Fruit fly (Drosophila melanogaster) whole organism, prepupa: ENCODE data around the gene Pex3.
A peak's percentile ranks its signal among the peaks of the same experiment; 100 is the strongest.

ENCODE experiments used
- Blimp-1 ChIP-seq: fragments of 200-800 bp; sonication (Bioruptor generic); optimal IDR thresholded peaks from 3 replicates; lab custom pipeline; 2017; ENCODE audit warnings: missing biosample characterization, missing genetic modification characterization, mild to moderate bottlenecking, moderate library complexity, missing genetic modification reagents
- CG10631 ChIP-seq: fragments of 200-800 bp; sonication (Bioruptor generic); optimal IDR thresholded peaks from 2 replicates; lab custom pipeline; 2016; ENCODE audit warnings: missing biosample characterization, missing genetic modification characterization
- CG10669 ChIP-seq: fragments of 200-800 bp; sonication (Bioruptor generic); optimal IDR thresholded peaks from 3 replicates; lab custom pipeline; 2018; ENCODE audit warnings: missing biosample characterization, mild to moderate bottlenecking, missing genetic modification characterization, moderate library complexity
- CG11294 ChIP-seq: fragments of 200-800 bp; sonication (Bioruptor generic); IDR thresholded peaks from 2 replicates; pipeline ENCODE4 v1.3.6; 2022; ENCODE audit warnings: missing biosample characterization, missing genetic modification characterization
- CG11762 ChIP-seq: fragments of 200-800 bp; sonication (Bioruptor generic); optimal IDR thresholded peaks from 3 replicates; lab custom pipeline; 2016; ENCODE audit warnings: missing biosample characterization, missing genetic modification characterization; ENCODE audit not compliant: insufficient read depth
- CG11902 ChIP-seq: fragments of 200-800 bp; sonication (Bioruptor generic); optimal IDR thresholded peaks from 3 replicates; lab custom pipeline; 2016; ENCODE audit warnings: missing biosample characterization, missing genetic modification characterization
- CG15336 ChIP-seq: fragments of 200-800 bp; sonication (Bioruptor generic); IDR thresholded peaks from 2 replicates; pipeline ENCODE4 v1.3.6; 2022; ENCODE audit warnings: missing biosample characterization, missing genetic modification characterization
- CG16779 ChIP-seq: fragments of 200-800 bp; sonication (Bioruptor generic); optimal IDR thresholded peaks from 3 replicates; lab custom pipeline; 2017; ENCODE audit warnings: missing biosample characterization, mild to moderate bottlenecking, missing genetic modification characterization
- CG3032 ChIP-seq: fragments of 200-800 bp; optimal IDR thresholded peaks from 2 replicates; lab custom pipeline; 2019; ENCODE audit warnings: missing biosample characterization, mild to moderate bottlenecking, missing genetic modification characterization, moderate library complexity
- CG32006 ChIP-seq: fragments of 200-800 bp; sonication (Bioruptor generic); optimal IDR thresholded peaks from 3 replicates; lab custom pipeline; 2017; ENCODE audit warnings: missing biosample characterization, mild to moderate bottlenecking, missing genetic modification characterization
- CG34406 ChIP-seq: fragments of 200-800 bp; sonication (Bioruptor generic); optimal IDR thresholded peaks from 3 replicates; lab custom pipeline; 2016; ENCODE audit warnings: missing biosample characterization, missing genetic modification characterization
- CG3919 ChIP-seq: fragments of 200-800 bp; sonication (Bioruptor generic); optimal IDR thresholded peaks from 3 replicates; lab custom pipeline; 2016; ENCODE audit warnings: missing biosample characterization, missing genetic modification characterization
- CG6163 ChIP-seq: fragments of 200-800 bp; sonication (Bioruptor generic); IDR thresholded peaks from 3 replicates; pipeline ENCODE4 v1.3.6; 2022; ENCODE audit warnings: missing biosample characterization, missing genetic modification characterization
- CG6808 ChIP-seq: fragments of 200-800 bp; sonication (Bioruptor generic); optimal IDR thresholded peaks from 3 replicates; lab custom pipeline; 2017; ENCODE audit warnings: missing biosample characterization, missing genetic modification characterization, mild to moderate bottlenecking, moderate library complexity, missing genetic modification reagents
- CG6854 ChIP-seq: fragments of 200-800 bp; sonication (Bioruptor generic); optimal IDR thresholded peaks from 2 replicates; lab custom pipeline; 2017; ENCODE audit warnings: missing biosample characterization, mild to moderate bottlenecking, missing genetic modification characterization
- CG7368 ChIP-seq: fragments of 200-800 bp; sonication (Bioruptor generic); optimal IDR thresholded peaks from 3 replicates; lab custom pipeline; 2016; ENCODE audit warnings: missing biosample characterization, missing genetic modification characterization
- CG8319 ChIP-seq: fragments of 200-800 bp; sonication (Bioruptor generic); optimal IDR thresholded peaks from 3 replicates; lab custom pipeline; 2016; ENCODE audit warnings: missing biosample characterization, missing genetic modification characterization
- Eip75B ChIP-seq: fragments of 200-800 bp; sonication (Bioruptor generic); optimal IDR thresholded peaks from 3 replicates; lab custom pipeline; 2016; ENCODE audit warnings: missing biosample characterization, missing genetic modification characterization
- Eip78C ChIP-seq: fragments of 200-800 bp; sonication (Bioruptor generic); peaks from one replicate; lab custom pipeline; 2016; ENCODE audit warnings: missing biosample characterization, missing genetic modification characterization
- Eip93F ChIP-seq: fragments of 200-800 bp; sonication (Bioruptor generic); optimal IDR thresholded peaks from 2 replicates; lab custom pipeline; 2016; ENCODE audit warnings: missing biosample characterization, mild to moderate bottlenecking, missing genetic modification characterization
- Ets96B ChIP-seq: fragments of 200-800 bp; optimal IDR thresholded peaks from 2 replicates; lab custom pipeline; 2019; ENCODE audit warnings: missing biosample characterization, mild to moderate bottlenecking, missing genetic modification characterization, moderate library complexity
- Hr39 ChIP-seq: fragments of 200-800 bp; sonication (Bioruptor generic); optimal IDR thresholded peaks from 2 replicates; lab custom pipeline; 2016; ENCODE audit warnings: missing biosample characterization, missing genetic modification characterization
- Hr4 ChIP-seq: fragments of 200-800 bp; sonication (Bioruptor generic); optimal IDR thresholded peaks from 3 replicates; lab custom pipeline; 2016; ENCODE audit warnings: missing biosample characterization, missing genetic modification characterization
- Lpt ChIP-seq: fragments of 200-800 bp; sonication (Bioruptor generic); optimal IDR thresholded peaks from 3 replicates; lab custom pipeline; 2016; ENCODE audit warnings: missing biosample characterization, missing genetic modification characterization
- OdsH ChIP-seq: fragments of 200-800 bp; sonication (Bioruptor generic); optimal IDR thresholded peaks from 3 replicates; lab custom pipeline; 2016; ENCODE audit warnings: missing biosample characterization, missing genetic modification characterization
- Sox102F ChIP-seq: fragments of 200-800 bp; sonication (Bioruptor generic); optimal IDR thresholded peaks from 2 replicates; lab custom pipeline; 2016; ENCODE audit warnings: missing biosample characterization, mild to moderate bottlenecking, missing genetic modification characterization
- Sox14 ChIP-seq: fragments of 200-800 bp; sonication (Bioruptor generic); optimal IDR thresholded peaks from 3 replicates; lab custom pipeline; 2016; ENCODE audit warnings: missing biosample characterization, missing genetic modification characterization
- Sox15 ChIP-seq: fragments of 200-800 bp; sonication (Bioruptor generic); optimal IDR thresholded peaks from 3 replicates; lab custom pipeline; 2016; ENCODE audit warnings: missing biosample characterization, missing genetic modification characterization
- achi ChIP-seq: fragments of 200-800 bp; sonication (Bioruptor generic); optimal IDR thresholded peaks from 3 replicates; lab custom pipeline; 2016; ENCODE audit warnings: missing biosample characterization, missing genetic modification characterization
- cyc ChIP-seq: fragments of 200-800 bp; sonication (Bioruptor generic); optimal IDR thresholded peaks from 3 replicates; lab custom pipeline; 2016; ENCODE audit warnings: missing biosample characterization, missing genetic modification characterization
- dac ChIP-seq: fragments of 200-800 bp; sonication (Bioruptor generic); optimal IDR thresholded peaks from 2 replicates; lab custom pipeline; 2017; ENCODE audit warnings: missing biosample characterization, mild to moderate bottlenecking, missing genetic modification characterization
- dsx ChIP-seq: fragments of 200-800 bp; optimal IDR thresholded peaks from 3 replicates; lab custom pipeline; 2019; ENCODE audit warnings: missing biosample characterization, mild to moderate bottlenecking, missing genetic modification characterization, moderate library complexity; ENCODE audit not compliant: poor library complexity, severe bottlenecking
- esn ChIP-seq: fragments of 200-800 bp; sonication (Bioruptor generic); optimal IDR thresholded peaks from 2 replicates; lab custom pipeline; 2016; ENCODE audit warnings: missing biosample characterization, mild to moderate bottlenecking, missing genetic modification characterization, moderate library complexity
- fd59A ChIP-seq: fragments of 200-800 bp; sonication (Bioruptor generic); optimal IDR thresholded peaks from 2 replicates; lab custom pipeline; 2017; ENCODE audit warnings: missing biosample characterization, mild to moderate bottlenecking, missing genetic modification characterization, missing genetic modification reagents
- fd85E ChIP-seq: fragments of 200-800 bp; sonication (Bioruptor generic); optimal IDR thresholded peaks from 3 replicates; lab custom pipeline; 2016; ENCODE audit warnings: missing biosample characterization, missing genetic modification characterization
- fkh ChIP-seq: fragments of 200-800 bp; sonication (Bioruptor generic); optimal IDR thresholded peaks from 3 replicates; lab custom pipeline; 2017; ENCODE audit warnings: missing biosample characterization, mild to moderate bottlenecking, missing genetic modification characterization, moderate library complexity
- lz ChIP-seq: fragments of 200-800 bp; sonication (Bioruptor generic); optimal IDR thresholded peaks from 3 replicates; lab custom pipeline; 2016; ENCODE audit warnings: missing biosample characterization, missing genetic modification characterization
- pdm3 ChIP-seq: fragments of 200-800 bp; sonication (Bioruptor generic); optimal IDR thresholded peaks from 3 replicates; lab custom pipeline; 2016; ENCODE audit warnings: missing biosample characterization, missing genetic modification characterization
- salr ChIP-seq, 2 experiments: fragments of 200-800 bp; sonication (Bioruptor generic); optimal IDR thresholded peaks; 3 replicates each; lab custom pipeline; 2016 to 2018; ENCODE audit warnings: missing biosample characterization in 2 of 2, missing genetic modification characterization in 2 of 2, mild to moderate bottlenecking in 1 of 2
- spab ChIP-seq: fragments of 200-800 bp; sonication (Bioruptor generic); optimal IDR thresholded peaks from 2 replicates; lab custom pipeline; 2017; ENCODE audit warnings: missing biosample characterization, mild to moderate bottlenecking, missing genetic modification characterization, missing genetic modification reagents
- ss ChIP-seq, 2 experiments: fragments of 200-800 bp; sonication (Bioruptor generic); optimal IDR thresholded peaks; 2 replicates in 1 of 2; 3 replicates in 1 of 2; lab custom pipeline; 2017 to 2018; ENCODE audit warnings: mild to moderate bottlenecking in 2 of 2, missing biosample characterization in 2 of 2, missing genetic modification characterization in 2 of 2, moderate library complexity in 1 of 2
- svp ChIP-seq: fragments of 200-800 bp; sonication (Bioruptor generic); peaks from one replicate; lab custom pipeline; 2016; ENCODE audit warnings: missing biosample characterization, missing genetic modification characterization
- topi ChIP-seq: fragments of 200-800 bp; sonication (Bioruptor generic); optimal IDR thresholded peaks from 3 replicates; lab custom pipeline; 2016; ENCODE audit warnings: missing biosample characterization, missing genetic modification characterization
- vri ChIP-seq: fragments of 200-800 bp; sonication (Bioruptor generic); optimal IDR thresholded peaks from 3 replicates; lab custom pipeline; 2016; ENCODE audit warnings: missing biosample characterization, mild to moderate bottlenecking, missing genetic modification characterization

The Pex3 gene

DNA sequence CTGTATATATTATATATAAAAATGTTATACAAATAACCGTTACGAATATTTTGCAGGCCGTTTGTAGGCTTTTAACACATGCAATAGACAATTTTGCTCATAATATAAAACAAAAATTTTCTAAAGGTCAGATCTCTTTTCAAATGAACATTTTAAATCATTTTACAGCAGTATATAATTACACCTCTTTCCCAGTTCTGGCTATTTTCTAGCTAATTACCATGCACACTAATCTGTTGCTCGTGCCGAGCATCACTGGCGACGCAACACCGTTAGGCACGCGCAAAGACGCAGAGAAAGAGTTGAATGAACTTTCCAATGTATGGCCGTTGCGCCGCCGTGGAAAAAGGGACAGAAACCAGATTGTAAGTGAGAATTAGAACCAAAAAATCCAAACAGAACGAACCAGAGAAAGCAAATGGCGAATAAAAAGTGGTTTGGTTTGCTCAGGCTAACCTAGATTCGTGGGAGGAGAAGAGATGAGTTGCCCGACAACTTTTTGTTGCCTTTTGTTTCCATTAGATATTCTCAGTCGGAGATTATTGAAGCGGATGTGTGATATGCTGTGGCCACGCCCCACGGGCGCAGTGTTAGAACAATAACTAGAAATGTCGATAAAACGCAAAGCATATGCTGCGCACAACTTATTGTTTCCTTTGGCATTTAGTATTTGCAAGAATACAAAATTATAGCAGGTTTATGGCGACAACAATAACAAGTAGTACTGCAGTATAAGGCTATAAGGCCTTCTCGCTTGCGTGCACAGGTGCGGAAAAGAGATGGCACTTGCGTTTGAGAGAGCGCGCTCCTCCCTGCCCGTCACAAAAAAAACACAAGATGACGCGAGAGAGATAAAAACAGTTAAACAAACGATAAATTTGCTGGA is 2.8 kb upstream of the Pex3 start (continued):
- TF ChIP-seq CG16779 (no peak), svp (no peak), fkh (GFP tag; lab: Kevin White, UChicago) (peak; percentile 59), CG11294 (GFP tag; lab: Robert Waterston, UW) (no peak), dac (GFP tag; lab: Kevin White, UChicago) (no peak), Ets96B (tag; lab: Kevin White, UChicago) (no peak), fd59A (GFP tag; lab: Kevin White, UChicago) (no peak), CG6808 (GFP tag; lab: Kevin White, UChicago) (no peak), CG10669 (GFP tag; lab: Kevin White, UChicago) (peak; percentile 9), cyc (GFP tag; lab: Kevin White, UChicago) (no peak), salr (GFP tag; optimal IDR thresholded peaks at IDR 0.05; lab: Kevin White, UChicago) (peak in 1 of 2 experiments; percentile 18), CG32006 (peak; percentile 52), Eip93F (GFP tag; lab: Kevin White, UChicago) (no peak)

DNA sequence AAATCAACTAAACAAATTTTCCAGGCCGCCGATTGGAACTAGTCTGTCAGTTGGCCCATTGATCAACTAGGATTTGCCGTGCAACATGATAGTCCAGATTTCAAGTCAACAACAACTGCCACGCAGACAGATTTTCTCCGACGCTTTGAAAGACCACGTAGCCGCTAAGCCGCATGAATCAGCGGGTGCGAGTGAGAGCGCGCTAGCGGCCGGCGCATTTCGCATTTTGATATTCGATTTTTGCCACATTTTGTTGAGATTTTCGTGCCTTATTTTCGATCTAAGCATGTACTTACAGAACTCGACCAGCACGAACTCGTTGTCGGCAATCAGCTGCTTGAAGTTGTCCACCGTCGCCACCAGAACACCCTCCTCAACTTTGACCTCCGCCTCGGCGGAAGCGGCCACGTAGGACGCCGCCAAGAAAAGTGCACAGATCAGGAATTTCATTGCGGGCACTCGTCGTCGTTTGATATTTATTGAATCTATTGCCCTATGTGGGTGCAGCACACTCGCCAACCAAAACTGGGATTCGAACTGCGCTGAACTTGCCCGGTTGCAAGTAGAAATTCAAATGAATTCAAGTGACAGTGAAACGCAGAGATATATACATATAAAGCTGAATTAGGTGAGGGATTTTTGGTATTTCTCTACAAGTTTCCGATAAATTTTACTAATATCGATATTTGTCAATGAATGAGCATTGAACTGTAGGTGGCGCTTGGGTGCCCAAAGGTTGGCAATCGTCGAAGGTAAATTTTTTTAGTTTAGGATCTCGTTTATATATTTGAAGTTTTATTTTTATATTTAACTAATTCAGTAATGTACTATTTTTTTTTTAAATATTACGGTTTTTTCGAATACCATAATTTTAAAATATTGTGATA is 1.9 kb upstream of the Pex3 start, which contains the start of gene Pdi:
Gene Pdi (minus strand): TSS at position 837 of the 887 bp plus-strand sequence.
- no peak for TF ChIP-seq CG10631 (GFP tag; lab: Kevin White, UChicago)
- TF ChIP-seq Eip78C = peak; percentile 81
- no peak for TF ChIP-seq CG3919
- peak; percentile 20 for TF ChIP-seq dsx (GFP tag; lab: Kevin White, UChicago)
- peak; percentile 53 for TF ChIP-seq topi (GFP tag; lab: Kevin White, UChicago)
- TF ChIP-seq CG6808 (GFP tag; lab: Kevin White, UChicago) = peak; percentile 9
- no peak for TF ChIP-seq Eip93F (GFP tag; lab: Kevin White, UChicago)
- TF ChIP-seq Sox14 (GFP tag; lab: Kevin White, UChicago) = no peak
- TF ChIP-seq CG16779 = peak; percentile 23
- TF ChIP-seq CG15336 (GFP tag; lab: Robert Waterston, UW) = peak; percentile 12; the same call in 1 of the 2 replicates
- TF ChIP-seq CG6163 (GFP tag; lab: Robert Waterston, UW) = peak; percentile 40; the same call in 2 of the 3 replicates
- no peak for TF ChIP-seq Hr39 (GFP tag; lab: Kevin White, UChicago)
- peak; percentile 41 for TF ChIP-seq CG6854
- peak; percentile 20 for TF ChIP-seq CG3032
- peak; percentile 57 for TF ChIP-seq vri (GFP tag; lab: Kevin White, UChicago)
- TF ChIP-seq Ets96B (tag; lab: Kevin White, UChicago) = no peak
- TF ChIP-seq pdm3 = no peak
- no peak for TF ChIP-seq OdsH (GFP tag; lab: Kevin White, UChicago)
- peak; percentile 35 for TF ChIP-seq esn (GFP tag; lab: Kevin White, UChicago)
- no peak for TF ChIP-seq fd59A (GFP tag; lab: Kevin White, UChicago)
- TF ChIP-seq Hr4 (GFP tag; lab: Kevin White, UChicago) = no peak
- no peak for TF ChIP-seq Lpt (GFP tag; lab: Kevin White, UChicago)
- TF ChIP-seq Sox15 = no peak
- TF ChIP-seq CG8319 (GFP tag; lab: Kevin White, UChicago) = no peak
- peak in 1 of 2 experiments; percentile 16 for TF ChIP-seq ss (GFP tag; optimal IDR thresholded peaks at IDR 0.05; lab: Kevin White, UChicago)
- no peak for TF ChIP-seq CG32006
- no peak for TF ChIP-seq CG11762 (GFP tag; lab: Kevin White, UChicago)
- TF ChIP-seq CG34406 (GFP tag; lab: Kevin White, UChicago) = no peak
- no peak for TF ChIP-seq fd85E (GFP tag; lab: Kevin White, UChicago)
- TF ChIP-seq cyc (GFP tag; lab: Kevin White, UChicago) = peak; percentile 2
- TF ChIP-seq Eip75B (GFP tag; lab: Kevin White, UChicago) = peak; percentile 29
- no peak for TF ChIP-seq spab (GFP tag; lab: Kevin White, UChicago)
- TF ChIP-seq lz (GFP tag; lab: Kevin White, UChicago) = peak; percentile 16
- TF ChIP-seq Blimp-1 (GFP tag; lab: Kevin White, UChicago) = peak; percentile 9
- peak; percentile 37 for TF ChIP-seq Sox102F (GFP tag; lab: Kevin White, UChicago)
- no peak for TF ChIP-seq CG7368 (GFP tag; lab: Kevin White, UChicago)
- TF ChIP-seq svp = peak; percentile 82
- TF ChIP-seq CG11902 = no peak
- no peak for TF ChIP-seq CG10669 (GFP tag; lab: Kevin White, UChicago)
- TF ChIP-seq achi (GFP tag; lab: Kevin White, UChicago) = peak; percentile 23
